Fruit fly (Drosophila melanogaster): Measurements from ENCODE around the gene CG13295.

Gene CG13295

DNA sequence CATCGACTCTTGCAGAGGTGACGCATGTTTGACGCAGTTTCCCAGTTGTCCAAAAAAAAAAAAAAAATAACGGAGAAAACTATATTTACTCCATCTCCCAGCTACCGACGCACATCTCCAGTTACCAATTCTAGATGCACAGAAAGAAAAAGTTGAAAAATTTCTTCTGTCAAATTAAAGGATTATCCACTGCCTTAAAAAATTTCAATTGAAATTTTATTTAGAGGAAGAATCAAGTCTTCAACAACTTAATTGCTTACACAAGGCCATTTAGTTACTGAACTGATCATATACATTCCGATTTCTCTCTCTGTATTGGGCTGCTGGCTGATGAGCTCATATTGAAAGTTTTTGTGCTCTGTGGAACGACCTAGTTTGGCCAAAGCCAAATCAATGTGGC lies 10.9 kb upstream of the CG13295 start:
- TF ChIP-seq corto (GFP tag; optimal IDR thresholded peaks at IDR 0.05) = no peak
- no peak for TF ChIP-seq CG9215 (GFP tag; IDR thresholded peaks at IDR 0.05)
- TF ChIP-seq Adf1 (GFP tag; IDR thresholded peaks at IDR 0.05) = no peak
- TF ChIP-seq Eip74EF (GFP tag; optimal IDR thresholded peaks at IDR 0.05) = no peak
- no peak for TF ChIP-seq nau (GFP tag; optimal IDR thresholded peaks at IDR 0.05)
- TF ChIP-seq Pdp1 (GFP tag; optimal IDR thresholded peaks at IDR 0.05) = peak; percentile 31 to 39
- TF ChIP-seq NfI (GFP tag; optimal IDR thresholded peaks at IDR 0.05) = peak; percentile 39
- peak; percentile 13 for TF ChIP-seq zfh2 (GFP tag; optimal IDR thresholded peaks at IDR 0.05)
- TF ChIP-seq gem (tag; optimal IDR thresholded peaks at IDR 0.05) = peak; percentile 70
- TF ChIP-seq odd (GFP tag; optimal IDR thresholded peaks at IDR 0.05) = no peak
- no peak for TF ChIP-seq Abd-B (GFP tag; optimal IDR thresholded peaks at IDR 0.05)
- no peak for TF ChIP-seq CG42726 (GFP tag; IDR thresholded peaks at IDR 0.05; ENCODE audit: partially characterized antibody)
- no peak for TF ChIP-seq MESR4 (GFP tag; optimal IDR thresholded peaks at IDR 0.05)
- TF ChIP-seq CG8478 (optimal IDR thresholded peaks at IDR 0.05) = no peak
- no peak for TF ChIP-seq CTCF (GFP tag; optimal IDR thresholded peaks at IDR 0.05)
- TF ChIP-seq danr (GFP tag; IDR thresholded peaks at IDR 0.05) = no peak
- no peak for TF ChIP-seq dysf (GFP tag; IDR thresholded peaks at IDR 0.05)
- no peak for TF ChIP-seq Opbp (GFP tag; IDR thresholded peaks at IDR 0.05; ENCODE audit: partially characterized antibody)
- TF ChIP-seq CG9797 (GFP tag; optimal IDR thresholded peaks at IDR 0.05) = no peak
- TF ChIP-seq CG6254 (GFP tag; optimal IDR thresholded peaks at IDR 0.05) = no peak
- TF ChIP-seq mld (GFP tag; IDR thresholded peaks at IDR 0.05; ENCODE audit: partially characterized antibody) = no peak
- peak; percentile 65 for TF ChIP-seq unpg (GFP tag; optimal IDR thresholded peaks at IDR 0.05)
- TF ChIP-seq Vsx1 (GFP tag; optimal IDR thresholded peaks at IDR 0.05) = no peak
- TF ChIP-seq jing (GFP tag; optimal IDR thresholded peaks at IDR 0.05) = no peak
- no peak for TF ChIP-seq NK7.1 (GFP tag; optimal IDR thresholded peaks at IDR 0.05)
- no peak for TF ChIP-seq CG32767 (GFP tag; IDR thresholded peaks at IDR 0.05)
- TF ChIP-seq CG17612 (GFP tag; IDR thresholded peaks at IDR 0.05) = no peak
- no peak for TF ChIP-seq BEAF-32 (GFP tag; optimal IDR thresholded peaks at IDR 0.05)
- TF ChIP-seq CG15696 (tag; optimal IDR thresholded peaks at IDR 0.05) = no peak
- TF ChIP-seq CG18619 (GFP tag; optimal IDR thresholded peaks at IDR 0.05) = no peak
- TF ChIP-seq eve (GFP tag; optimal IDR thresholded peaks at IDR 0.05) = no peak
- TF ChIP-seq CG2116 (GFP tag; optimal IDR thresholded peaks at IDR 0.05) = no peak
- peak; percentile 24 for TF ChIP-seq bab2 (GFP tag; optimal IDR thresholded peaks at IDR 0.05)
- TF ChIP-seq Nf-YB (GFP tag; optimal IDR thresholded peaks at IDR 0.05) = no peak
- TF ChIP-seq gsb-n (tag; optimal IDR thresholded peaks at IDR 0.05) = no peak
- peak; percentile 72 for TF ChIP-seq Med (GFP tag)
- TF ChIP-seq wdn (GFP tag; IDR thresholded peaks at IDR 0.05) = no peak
- TF ChIP-seq zen (tag; optimal IDR thresholded peaks at IDR 0.05) = no peak
- no peak for TF ChIP-seq Scr (GFP tag; IDR thresholded peaks at IDR 0.05; ENCODE audit: partially characterized antibody)
- no peak for TF ChIP-seq slp2 (GFP tag; optimal IDR thresholded peaks at IDR 0.05)
- TF ChIP-seq crp (GFP tag; optimal IDR thresholded peaks at IDR 0.05) = no peak
- no peak for TF ChIP-seq CG3838 (GFP tag; optimal IDR thresholded peaks at IDR 0.05)
- TF ChIP-seq CG2875 (GFP tag; optimal IDR thresholded peaks at IDR 0.05) = no peak
- TF ChIP-seq CG6765 (GFP tag; optimal IDR thresholded peaks at IDR 0.05) = no peak
- no peak for TF ChIP-seq D (optimal IDR thresholded peaks at IDR 0.05)
- no peak for TF ChIP-seq D (GFP tag; optimal IDR thresholded peaks at IDR 0.05)
- TF ChIP-seq grau (tag; optimal IDR thresholded peaks at IDR 0.05) = peak; percentile 54
- TF ChIP-seq tll (GFP tag; optimal IDR thresholded peaks at IDR 0.05) = no peak
- TF ChIP-seq CG17186 (GFP tag; optimal IDR thresholded peaks at IDR 0.05) = no peak
- TF ChIP-seq dmrt99B (tag; optimal IDR thresholded peaks at IDR 0.05) = no peak
- no peak for TF ChIP-seq Poxn (GFP tag; IDR thresholded peaks at IDR 0.05)
